Fruit fly (Drosophila melanogaster): Measurements from ENCODE around the gene mtSSB.

The mtSSB gene

dm6 chr3R:16231385-16232307 is 26.6 kb upstream of the mtSSB start (continued):
- TF ChIP-seq MTF-1 (GFP tag; optimal IDR thresholded peaks at IDR 0.05; ENCODE audit: borderline replicate concordance), result no peak
- peak; percentile 37 for TF ChIP-seq Jarid2 (GFP tag; optimal IDR thresholded peaks at IDR 0.05)
- TF ChIP-seq Ada2b (GFP tag; IDR thresholded peaks at IDR 0.05), result no peak
- TF ChIP-seq Poxn (GFP tag; IDR thresholded peaks at IDR 0.05), result no peak
- TF ChIP-seq CG8089 (GFP tag; optimal IDR thresholded peaks at IDR 0.05), result peak; percentile 57
- peak; percentile 23 for TF ChIP-seq kay (GFP tag; optimal IDR thresholded peaks at IDR 0.05)
- TF ChIP-seq Scr (GFP tag; IDR thresholded peaks at IDR 0.05; ENCODE audit: partially characterized antibody), result no peak
- TF ChIP-seq CG18476 (GFP tag; optimal IDR thresholded peaks at IDR 0.05), result peak; percentile 62
- no peak for TF ChIP-seq Ravus (GFP tag; IDR thresholded peaks at IDR 0.05)
- no peak for TF ChIP-seq MESR4 (GFP tag; optimal IDR thresholded peaks at IDR 0.05)
- TF ChIP-seq Awh (GFP tag; IDR thresholded peaks at IDR 0.05), result no peak
- peak; percentile 85 for TF ChIP-seq nmo (GFP tag; optimal IDR thresholded peaks at IDR 0.05)
- no peak for TF ChIP-seq Nf-YA (GFP tag; IDR thresholded peaks at IDR 0.05)
- no peak for TF ChIP-seq CkIIα-i1 (GFP tag; IDR thresholded peaks at IDR 0.05)
- TF ChIP-seq CG7271 (tag; optimal IDR thresholded peaks at IDR 0.05), result no peak
- TF ChIP-seq ap (GFP tag; IDR thresholded peaks at IDR 0.05), result no peak
- TF ChIP-seq Vsx1 (GFP tag; optimal IDR thresholded peaks at IDR 0.05), result no peak
- TF ChIP-seq CG14050 (GFP tag; IDR thresholded peaks at IDR 0.05), result no peak
- no peak for TF ChIP-seq CG42726 (GFP tag; IDR thresholded peaks at IDR 0.05; ENCODE audit: partially characterized antibody)
- TF ChIP-seq CG6854 (GFP tag; optimal IDR thresholded peaks at IDR 0.05), result peak; percentile 65
- peak; percentile 66 for TF ChIP-seq tin (GFP tag; optimal IDR thresholded peaks at IDR 0.05)
- TF ChIP-seq CG13296 (GFP tag; optimal IDR thresholded peaks at IDR 0.05), result peak; percentile 69
- TF ChIP-seq CG9609 (GFP tag; optimal IDR thresholded peaks at IDR 0.05), result peak; percentile 71
- peak; percentile 37 for TF ChIP-seq Ets97D (GFP tag; optimal IDR thresholded peaks at IDR 0.05)
- peak; percentile 85 for TF ChIP-seq CoRest (tag; optimal IDR thresholded peaks at IDR 0.05)
- TF ChIP-seq cwo (GFP tag; optimal IDR thresholded peaks at IDR 0.05), result peak; percentile 99
- TF ChIP-seq unpg (GFP tag; optimal IDR thresholded peaks at IDR 0.05), result peak; percentile 60
- peak; percentile 73 for TF ChIP-seq jumu (GFP tag; optimal IDR thresholded peaks at IDR 0.05)
- TF ChIP-seq CG32767 (GFP tag; IDR thresholded peaks at IDR 0.05), result no peak
- peak; percentile 6 for TF ChIP-seq HmgD (GFP tag; optimal IDR thresholded peaks at IDR 0.05)
- TF ChIP-seq rib (GFP tag; IDR thresholded peaks at IDR 0.05), result no peak
- peak; percentile 80 for TF ChIP-seq CG4424 (GFP tag; optimal IDR thresholded peaks at IDR 0.05)
- peak; percentile 77 for TF ChIP-seq CG14710 (tag; optimal IDR thresholded peaks at IDR 0.05)
- no peak for TF ChIP-seq peb (GFP tag; IDR thresholded peaks at IDR 0.05)
- peak; percentile 71 for TF ChIP-seq pnt (GFP tag; optimal IDR thresholded peaks at IDR 0.05)
- peak; percentile 84 for TF ChIP-seq CG7839 (tag; optimal IDR thresholded peaks at IDR 0.05)
- TF ChIP-seq ham (GFP tag; IDR thresholded peaks at IDR 0.05), result no peak
- no peak for TF ChIP-seq CG14965 (GFP tag; optimal IDR thresholded peaks at IDR 0.05; ENCODE audit: borderline replicate concordance)
- TF ChIP-seq CG8281 (tag; optimal IDR thresholded peaks at IDR 0.05), result peak; percentile 43
- peak; percentile 86 for TF ChIP-seq dmrt99B (tag; optimal IDR thresholded peaks at IDR 0.05)
- TF ChIP-seq eve (GFP tag; optimal IDR thresholded peaks at IDR 0.05), result peak in 1 of 2 experiments; percentile 94
- peak; percentile 68 for TF ChIP-seq CG10147 (GFP tag; optimal IDR thresholded peaks at IDR 0.05)
- no peak for TF ChIP-seq CG2889 (GFP tag; IDR thresholded peaks at IDR 0.05)
- TF ChIP-seq PHDP (tag; optimal IDR thresholded peaks at IDR 0.05), result peak; percentile 65
- peak; percentile 59 for TF ChIP-seq CG13624 (GFP tag; optimal IDR thresholded peaks at IDR 0.05)
- TF ChIP-seq Dll (GFP tag; IDR thresholded peaks at IDR 0.05; ENCODE audit: partially characterized antibody), result no peak
- TF ChIP-seq Mad (GFP tag; optimal IDR thresholded peaks at IDR 0.05), result peak; percentile 51
- peak; percentile 75 for TF ChIP-seq Chrac-16 (GFP tag; optimal IDR thresholded peaks at IDR 0.05)

Data from whole organism, embryonic.